Fruit fly (Drosophila melanogaster): ENCODE results near the gene rdog.

The rdog gene

dm6 chr3R:29139767-29140755 lies 17.9 kb upstream of the rdog start:
- TF ChIP-seq kay (GFP tag; ENCODE audit: borderline replicate concordance) (no peak), toe (GFP tag; optimal IDR thresholded peaks at IDR 0.05) (no peak), Hr96 (GFP tag; optimal IDR thresholded peaks at IDR 0.05) (no peak), CG1620 (GFP tag; optimal IDR thresholded peaks at IDR 0.05) (no peak), CG14711 (tag; optimal IDR thresholded peaks at IDR 0.05) (no peak), CG5204 (GFP tag; optimal IDR thresholded peaks at IDR 0.05) (no peak)

dm6 chr3R:29146710-29147109 lies 11.2 kb upstream of the rdog start, which contains the start of gene CG14511:
TSS of gene CG14511 (minus strand) at chr3R:29146893.
- TF ChIP-seq pad (GFP tag; optimal IDR thresholded peaks at IDR 0.05): no peak
- TF ChIP-seq tj (GFP tag; optimal IDR thresholded peaks at IDR 0.05): no peak
- peak; percentile 27 for TF ChIP-seq bab1 (GFP tag; optimal IDR thresholded peaks at IDR 0.05)
- TF ChIP-seq cic (GFP tag; optimal IDR thresholded peaks at IDR 0.05): no peak
- TF ChIP-seq CG7101 (tag; optimal IDR thresholded peaks at IDR 0.05): no peak
- TF ChIP-seq CG12768 (GFP tag; optimal IDR thresholded peaks at IDR 0.05): no peak
- TF ChIP-seq ovo (GFP tag; optimal IDR thresholded peaks at IDR 0.05): no peak
- TF ChIP-seq CG5204 (GFP tag; optimal IDR thresholded peaks at IDR 0.05): no peak

dm6 chr3R:29148072-29148471 lies 9.8 kb upstream of the rdog start, which contains the start of the genes CG11882 and Pglym78:
TSS of gene CG11882 (minus strand) at chr3R:29148172.
TSS of gene Pglym78 (plus strand) at chr3R:29148248.
- TF ChIP-seq Hr96 (GFP tag; optimal IDR thresholded peaks at IDR 0.05) (no peak), Mnt (GFP tag; optimal IDR thresholded peaks at IDR 0.05) (peak; percentile 62), CG7045 (GFP tag; optimal IDR thresholded peaks at IDR 0.05) (peak; percentile 3), bab1 (GFP tag; optimal IDR thresholded peaks at IDR 0.05) (peak; percentile 79), tj (GFP tag; optimal IDR thresholded peaks at IDR 0.05) (peak; percentile 0), CG33017 (tag; optimal IDR thresholded peaks at IDR 0.05) (peak; percentile 47), CG7101 (tag; optimal IDR thresholded peaks at IDR 0.05) (peak; percentile 66), CG5204 (GFP tag; optimal IDR thresholded peaks at IDR 0.05) (no peak), CG12768 (GFP tag; optimal IDR thresholded peaks at IDR 0.05) (peak; percentile 71), pad (GFP tag; optimal IDR thresholded peaks at IDR 0.05) (peak; percentile 61), ovo (GFP tag; optimal IDR thresholded peaks at IDR 0.05) (peak; percentile 24), CG1620 (GFP tag; optimal IDR thresholded peaks at IDR 0.05) (peak; percentile 73), Crg-1 (GFP tag; optimal IDR thresholded peaks at IDR 0.05) (no peak), cnc (optimal IDR thresholded peaks at IDR 0.05) (no peak), CG11617 (GFP tag; optimal IDR thresholded peaks at IDR 0.05) (peak; percentile 30), cic (GFP tag; optimal IDR thresholded peaks at IDR 0.05) (peak; percentile 59)

- TF ChIP-seq CG11617 (GFP tag; optimal IDR thresholded peaks at IDR 0.05) (peak; percentile 58), CG12768 (GFP tag; optimal IDR thresholded peaks at IDR 0.05) (peak; percentile 58), Crg-1 (GFP tag; optimal IDR thresholded peaks at IDR 0.05) (peak; percentile 29), CG14711 (tag; optimal IDR thresholded peaks at IDR 0.05) (peak; percentile 58), ovo (GFP tag; optimal IDR thresholded peaks at IDR 0.05) (no peak), Hr96 (GFP tag; optimal IDR thresholded peaks at IDR 0.05) (peak; percentile 33), CG33017 (tag; optimal IDR thresholded peaks at IDR 0.05) (peak; percentile 54), kay (GFP tag; ENCODE audit: borderline replicate concordance) (no peak), Mnt (GFP tag; optimal IDR thresholded peaks at IDR 0.05) (peak; percentile 62), pad (GFP tag; optimal IDR thresholded peaks at IDR 0.05) (peak; percentile 21), bab1 (GFP tag; optimal IDR thresholded peaks at IDR 0.05) (peak; percentile 77), CG7045 (GFP tag; optimal IDR thresholded peaks at IDR 0.05) (peak; percentile 34), CG7101 (tag; optimal IDR thresholded peaks at IDR 0.05) (peak; percentile 58), toe (GFP tag; optimal IDR thresholded peaks at IDR 0.05) (no peak)
These were observed 6.3 kb upstream of the rdog start, which contains the start of gene eIF2D for dm6 chr3R:29151621-29152092. TSS of gene eIF2D (minus strand) at chr3R:29151794.

dm6 chr3R:29153197-29153644 lies 4.7 kb upstream of the rdog start, which contains the start of the genes Slbp and Rpn2:
TSS of gene Slbp (minus strand) at chr3R:29153266.
TSS of gene Rpn2 (plus strand) at chr3R:29153524.
- TF ChIP-seq CG12768 (GFP tag; optimal IDR thresholded peaks at IDR 0.05): peak; percentile 63
- TF ChIP-seq CG1620 (GFP tag; optimal IDR thresholded peaks at IDR 0.05): peak; percentile 62
- TF ChIP-seq CG14711 (tag; optimal IDR thresholded peaks at IDR 0.05): peak; percentile 73
- peak; percentile 6 for TF ChIP-seq ovo (GFP tag; optimal IDR thresholded peaks at IDR 0.05)
- peak; percentile 74 for TF ChIP-seq CG7101 (tag; optimal IDR thresholded peaks at IDR 0.05)
- TF ChIP-seq CG11617 (GFP tag; optimal IDR thresholded peaks at IDR 0.05): peak; percentile 61
- peak; percentile 47 for TF ChIP-seq cic (GFP tag; optimal IDR thresholded peaks at IDR 0.05)
- TF ChIP-seq toe (GFP tag; optimal IDR thresholded peaks at IDR 0.05): no peak
- TF ChIP-seq cnc (optimal IDR thresholded peaks at IDR 0.05): peak; percentile 94 to 96
- peak; percentile 77 for TF ChIP-seq Mnt (GFP tag; optimal IDR thresholded peaks at IDR 0.05)
- TF ChIP-seq Clk (GFP tag; optimal IDR thresholded peaks at IDR 0.05): peak; percentile 61
- TF ChIP-seq kay (GFP tag; ENCODE audit: borderline replicate concordance): no peak
- TF ChIP-seq tj (GFP tag; optimal IDR thresholded peaks at IDR 0.05): peak; percentile 21
- peak; percentile 72 for TF ChIP-seq pad (GFP tag; optimal IDR thresholded peaks at IDR 0.05)
- TF ChIP-seq bab1 (GFP tag; optimal IDR thresholded peaks at IDR 0.05): peak; percentile 88
- TF ChIP-seq CG7045 (GFP tag; optimal IDR thresholded peaks at IDR 0.05): peak; percentile 22
- TF ChIP-seq Crg-1 (GFP tag; optimal IDR thresholded peaks at IDR 0.05): peak; percentile 77
- TF ChIP-seq Hr96 (GFP tag; optimal IDR thresholded peaks at IDR 0.05): peak; percentile 75
- peak; percentile 42 for TF ChIP-seq CG33017 (tag; optimal IDR thresholded peaks at IDR 0.05)
- TF ChIP-seq CG5204 (GFP tag; optimal IDR thresholded peaks at IDR 0.05): no peak
